Worm (Caenorhabditis elegans): ENCODE data around the gene T09B9.1.
A peak's percentile ranks its signal among the peaks of the same experiment; 100 is the strongest.
"Not testable (repeated sequence)": the region's sequence is repeated elsewhere in the genome, so short reads cannot be mapped to it uniquely, and the experiment has no call there.

The T09B9.1 gene

DNA sequence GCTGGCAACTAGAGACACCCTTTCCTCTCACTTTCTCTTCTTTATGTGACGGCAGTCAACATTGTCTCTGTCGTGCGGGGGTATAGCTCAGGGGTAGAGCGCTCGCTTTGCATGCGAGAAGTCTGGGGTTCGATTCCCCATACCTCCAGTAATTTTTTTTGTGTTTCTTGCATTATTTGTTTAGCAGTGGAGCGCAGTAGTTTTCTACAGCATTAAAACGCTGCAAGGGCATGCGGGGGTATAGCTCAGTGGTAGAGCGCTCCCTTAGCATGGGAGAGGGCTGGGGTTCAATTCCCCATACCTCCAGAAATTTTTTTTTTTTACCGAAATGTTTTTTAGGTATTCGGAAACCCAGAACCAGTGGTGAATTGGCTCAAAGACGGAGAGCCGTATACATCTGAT lies 13.6 kb upstream of the T09B9.1 start:
- peak; percentile 85 for TF ChIP-seq Y79H2A.3 (GFP tag; conservative IDR thresholded peaks at IDR 0.05)
- TF ChIP-seq ccch-3 (GFP tag; optimal IDR thresholded peaks at IDR 0.05) = peak; percentile 39
- TF ChIP-seq ztf-6 (GFP tag; IDR thresholded peaks at IDR 0.05) = peak; percentile 87
- TF ChIP-seq hmg-20 (GFP tag; IDR thresholded peaks at IDR 0.05) = peak; percentile 93
- TF ChIP-seq hrde-1 (tag; optimal IDR thresholded peaks at IDR 0.05; ENCODE audit: borderline replicate concordance) = peak; percentile 95
- TF ChIP-seq B0035.1 (tag; optimal IDR thresholded peaks at IDR 0.05) = peak; percentile 85
- TF ChIP-seq dox-1 (GFP tag; IDR thresholded peaks at IDR 0.05) = peak; percentile 97
- TF ChIP-seq D2030.7 (GFP tag; IDR thresholded peaks at IDR 0.05) = peak; percentile 97
- peak; percentile 71 for TF ChIP-seq nhr-80 (tag; optimal IDR thresholded peaks at IDR 0.05)
- peak; percentile 93 for TF ChIP-seq lag-1 (GFP tag; IDR thresholded peaks at IDR 0.05)
- peak; percentile 91 for TF ChIP-seq zim-3 (tag; optimal IDR thresholded peaks at IDR 0.05)
- TF ChIP-seq rec-8 (tag; optimal IDR thresholded peaks at IDR 0.05) = peak; percentile 95 to 98
- TF ChIP-seq T07F8.4 (tag; optimal IDR thresholded peaks at IDR 0.05) = peak; percentile 94
- peak; percentile 97 for TF ChIP-seq ztf-25 (GFP tag; IDR thresholded peaks at IDR 0.05)
- 0 out of 2 replicates have a peak, but pooled peaks have one; percentile 76 for TF ChIP-seq nfya-2 (GFP tag; IDR thresholded peaks at IDR 0.05)
- TF ChIP-seq F10E7.11 (tag; optimal IDR thresholded peaks at IDR 0.05) = peak; percentile 93
- peak; percentile 83 for TF ChIP-seq ztf-18 (tag; optimal IDR thresholded peaks at IDR 0.05)
- TF ChIP-seq efl-1 (GFP tag; optimal IDR thresholded peaks at IDR 0.05) = peak; percentile 15
- TF ChIP-seq ceh-79 (tag; optimal IDR thresholded peaks at IDR 0.05) = peak; percentile 93
- peak; percentile 96 for TF ChIP-seq ztf-22 (GFP tag; optimal IDR thresholded peaks at IDR 0.05)
- TF ChIP-seq F55B11.4 (tag; optimal IDR thresholded peaks at IDR 0.05; ENCODE audit: borderline replicate concordance, insufficient read depth) = peak; percentile 45
- TF ChIP-seq ztf-26 (tag; optimal IDR thresholded peaks at IDR 0.05) = peak; percentile 95
- TF ChIP-seq egrh-3 (GFP tag; IDR thresholded peaks at IDR 0.05) = peak; percentile 77
- peak; percentile 89 for TF ChIP-seq egl-18 (GFP tag; IDR thresholded peaks at IDR 0.05)
- peak; percentile 97 for TF ChIP-seq ZK185.1 (tag; optimal IDR thresholded peaks at IDR 0.05; ENCODE audit: poor library complexity, severe bottlenecking)
- TF ChIP-seq B0019.2 (GFP tag; conservative IDR thresholded peaks at IDR 0.05) = peak; percentile 39; the same call in 1 of the 2 replicates
- TF ChIP-seq K11D2.4 (GFP tag; IDR thresholded peaks at IDR 0.05) = peak; percentile 94
- TF ChIP-seq snpc-4 (GFP tag; optimal IDR thresholded peaks at IDR 0.05) = peak; percentile 84
- peak in 2 of 4 experiments; percentile 82 to 89 for TF ChIP-seq snpc-4 (tag; optimal IDR thresholded peaks at IDR 0.05)
- TF ChIP-seq tbp1 (GFP tag; optimal IDR thresholded peaks at IDR 0.05) = peak; percentile 98
- TF ChIP-seq nfyb-1 (GFP tag; IDR thresholded peaks at IDR 0.05) = peak; percentile 97
- peak; percentile 89 for TF ChIP-seq F39B2.1 (GFP tag; IDR thresholded peaks at IDR 0.05)
- TF ChIP-seq mes-4 (tag; optimal IDR thresholded peaks at IDR 0.05) = peak; percentile 94
- TF ChIP-seq B0336.3 (GFP tag; IDR thresholded peaks at IDR 0.05) = peak; percentile 90
- TF ChIP-seq ama-1 (optimal IDR thresholded peaks at IDR 0.05) = not testable (repeated sequence)
- TF ChIP-seq ama-1 (GFP tag; optimal IDR thresholded peaks at IDR 0.05) = peak in 1 of 2 experiments; percentile 83
- peak; percentile 86 for TF ChIP-seq snpc-3.4 (tag; optimal IDR thresholded peaks at IDR 0.05)
- peak; percentile 96; the same call in 1 of the 2 replicates for TF ChIP-seq ceh-58 (GFP tag; IDR thresholded peaks at IDR 0.05)
- peak; percentile 91; the same call in 1 of the 2 replicates for TF ChIP-seq F37B4.10 (GFP tag; IDR thresholded peaks at IDR 0.05)
- peak; percentile 97 for TF ChIP-seq nhr-90 (tag; optimal IDR thresholded peaks at IDR 0.05)
- peak; percentile 81 for TF ChIP-seq lsy-27 (tag; optimal IDR thresholded peaks at IDR 0.05; ENCODE audit: borderline replicate concordance, insufficient read depth)
- peak; percentile 80; the same call in 1 of the 2 replicates for TF ChIP-seq Y67H2A.10 (GFP tag; conservative IDR thresholded peaks at IDR 0.05)
- TF ChIP-seq lin-26 (GFP tag; IDR thresholded peaks at IDR 0.05) = peak; percentile 99
- TF ChIP-seq hsf-1 (GFP tag; IDR thresholded peaks at IDR 0.05) = 0 out of 2 replicates have a peak, but pooled peaks have one; percentile 68
- peak; percentile 89 for TF ChIP-seq ceh-40 (GFP tag; IDR thresholded peaks at IDR 0.05)
- peak; percentile 95 for TF ChIP-seq mxl-1 (tag; optimal IDR thresholded peaks at IDR 0.05)
- peak; percentile 73 to 87 for TF ChIP-seq let-607 (tag; optimal IDR thresholded peaks at IDR 0.05)
- peak; percentile 80 for TF ChIP-seq aptf-2 (GFP tag; conservative IDR thresholded peaks at IDR 0.05)

Data from whole organism, young adult.